Fruit fly (Drosophila melanogaster): ENCODE results near the gene hng2.

dm6 chr3R:8808518-8808921, 2.4 kb downstream of the hng2 start:
- TF ChIP-seq ttk (optimal IDR thresholded peaks at IDR 0.05): no peak
- no peak for TF ChIP-seq insv (optimal IDR thresholded peaks at IDR 0.05)
- TF ChIP-seq Sin3A (optimal IDR thresholded peaks at IDR 0.05): no peak
- TF ChIP-seq h (optimal IDR thresholded peaks at IDR 0.05): no peak

Measured in Kc167 (cell line).